Worm (Caenorhabditis elegans) whole organism, L1 larva: ENCODE results near the gene Y75B8A.7.

ENCODE experiments used
- C04F5.9 ChIP-seq: sonication (generic microtip); optimal IDR thresholded peaks from 2 replicates; lab custom pipeline; 2016; ENCODE audit warnings: missing genetic modification characterization, missing compliant biosample characterization
- C16A3.4 ChIP-seq: fragments of 150-350 bp; optimal IDR thresholded peaks from 2 replicates; lab custom pipeline; 2014; ENCODE audit warnings: missing biosample characterization, missing genetic modification characterization
- C34B4.2 ChIP-seq: sonication (generic microtip); optimal IDR thresholded peaks from 2 replicates; lab custom pipeline; 2017; ENCODE audit warnings: mild to moderate bottlenecking, missing genetic modification characterization, missing compliant biosample characterization
- F16B12.6 ChIP-seq: fragments of 150-350 bp; optimal IDR thresholded peaks from 2 replicates; lab custom pipeline; 2014; ENCODE audit warnings: missing biosample characterization, missing genetic modification characterization
- aha-1 ChIP-seq: fragments of 150-350 bp; optimal IDR thresholded peaks from 2 replicates; lab custom pipeline; 2014; ENCODE audit warnings: missing biosample characterization, missing genetic modification characterization
- alr-1 ChIP-seq: fragments of 200-800 bp; sonication (Bioruptor generic); optimal IDR thresholded peaks from 2 replicates; lab custom pipeline; 2018; ENCODE audit warnings: borderline replicate concordance, mild to moderate bottlenecking, missing genetic modification characterization, missing compliant biosample characterization
- aly-2 ChIP-seq: fragments of 150-350 bp; optimal IDR thresholded peaks from 2 replicates; lab custom pipeline; 2014; ENCODE audit warnings: missing biosample characterization, missing genetic modification characterization
- blmp-1 ChIP-seq: fragments of 150-350 bp; optimal IDR thresholded peaks from 2 replicates; lab custom pipeline; 2014; ENCODE audit warnings: missing biosample characterization, missing genetic modification characterization
- ceh-90 ChIP-seq: sonication (generic microtip); optimal IDR thresholded peaks from 2 replicates; lab custom pipeline; 2016; ENCODE audit warnings: missing genetic modification characterization, missing compliant biosample characterization
- efl-1 ChIP-seq, 4 experiments: fragments of 150-350 bp; optimal IDR thresholded peaks in 3 of 4; peaks in 1 of 4; 1 replicate in 1 of 4; 2 replicates in 3 of 4; lab custom pipeline; 2014; ENCODE audit warnings: missing biosample characterization in 2 of 4, missing genetic modification characterization in 2 of 4, missing genetic modification reagents in 2 of 4
- elt-3 ChIP-seq, 6 experiments: fragments of 150-350 bp in 1 of 6; sonication (generic microtip); optimal IDR thresholded peaks; 2 replicates each; lab custom pipeline; 2017 to 2018; ENCODE audit warnings: missing biosample characterization in 6 of 6, missing genetic modification characterization in 6 of 6, inconsistent platforms in 1 of 6
- grh-1 ChIP-seq: fragments of 200-800 bp; sonication (Bioruptor generic); IDR thresholded peaks from 2 replicates; pipeline ENCODE4 v1.3.6; 2022; ENCODE audit warnings: missing genetic modification reagents, missing genetic modification characterization, missing compliant biosample characterization
- hpl-2 ChIP-seq: fragments of 150-350 bp; optimal IDR thresholded peaks from 2 replicates; lab custom pipeline; 2014; ENCODE audit warnings: missing biosample characterization, missing genetic modification reagents, missing genetic modification characterization
- isw-1 ChIP-seq: fragments of 200-800 bp; sonication (Bioruptor generic); IDR thresholded peaks from 2 replicates; pipeline ENCODE4 v1.3.6; 2022; ENCODE audit warnings: missing genetic modification characterization, missing compliant biosample characterization
- lin-13 ChIP-seq: fragments of 150-350 bp; optimal IDR thresholded peaks from 2 replicates; lab custom pipeline; 2014; ENCODE audit warnings: missing biosample characterization, missing genetic modification reagents, missing genetic modification characterization
- lin-14 ChIP-seq: fragments of 200-800 bp; sonication (Bioruptor generic); optimal IDR thresholded peaks from 2 replicates; lab custom pipeline; 2018; ENCODE audit warnings: mild to moderate bottlenecking, missing genetic modification characterization, moderate library complexity, missing compliant biosample characterization
- lir-3 ChIP-seq: sonication (generic microtip); optimal IDR thresholded peaks from 2 replicates; lab custom pipeline; 2016; ENCODE audit warnings: mild to moderate bottlenecking, missing genetic modification characterization, moderate library complexity, missing compliant biosample characterization; ENCODE audit not compliant: poor library complexity
- mab-9 ChIP-seq: fragments of 200-800 bp; sonication (Bioruptor generic); IDR thresholded peaks from 2 replicates; pipeline ENCODE4 v1.3.6; 2022; ENCODE audit warnings: missing genetic modification reagents, missing genetic modification characterization, missing compliant biosample characterization
- mep-1 ChIP-seq: fragments of 150-350 bp; optimal IDR thresholded peaks from 2 replicates; lab custom pipeline; 2014; ENCODE audit warnings: missing biosample characterization, missing genetic modification characterization
- nhr-11 ChIP-seq: fragments of 150-350 bp; optimal IDR thresholded peaks from 2 replicates; lab custom pipeline; 2014; ENCODE audit warnings: missing biosample characterization, missing genetic modification characterization
- nhr-20 ChIP-seq: sonication (generic microtip); optimal IDR thresholded peaks from 2 replicates; lab custom pipeline; 2016; ENCODE audit warnings: mild to moderate bottlenecking, missing genetic modification characterization, missing compliant biosample characterization
- nhr-76 ChIP-seq: sonication (generic microtip); optimal IDR thresholded peaks from 2 replicates; lab custom pipeline; 2017; ENCODE audit warnings: missing biosample characterization, missing genetic modification characterization
- nhr-77 ChIP-seq: fragments of 150-350 bp; optimal IDR thresholded peaks from 2 replicates; lab custom pipeline; 2014; ENCODE audit warnings: missing biosample characterization, missing genetic modification characterization
- nhr-85 ChIP-seq: sonication (generic microtip); peaks from one replicate; lab custom pipeline; 2016; ENCODE audit warnings: missing genetic modification characterization, inconsistent platforms, missing compliant biosample characterization
- pag-3 ChIP-seq: sonication (generic microtip); optimal IDR thresholded peaks from 2 replicates; lab custom pipeline; 2017; ENCODE audit warnings: missing genetic modification characterization, mild to moderate bottlenecking, missing compliant biosample characterization, antibody characterized with exemption, borderline replicate concordance; ENCODE audit not compliant: insufficient read depth
- rnt-1 ChIP-seq: sonication (generic microtip); optimal IDR thresholded peaks from 2 replicates; lab custom pipeline; 2016; ENCODE audit warnings: mild to moderate bottlenecking, missing genetic modification characterization, moderate library complexity, missing compliant biosample characterization
- skn-1 ChIP-seq: fragments of 150-350 bp; optimal IDR thresholded peaks from 2 replicates; lab custom pipeline; 2014; ENCODE audit warnings: missing biosample characterization, missing genetic modification characterization
- snu-23 ChIP-seq: sonication (generic microtip); optimal IDR thresholded peaks from 2 replicates; lab custom pipeline; 2016; ENCODE audit warnings: missing genetic modification characterization, missing compliant biosample characterization
- sox-4 ChIP-seq: sonication (generic microtip); optimal IDR thresholded peaks from 2 replicates; lab custom pipeline; 2016; ENCODE audit warnings: missing genetic modification characterization, missing compliant biosample characterization
- sptf-1 ChIP-seq: fragments of 150-350 bp; optimal IDR thresholded peaks from 2 replicates; lab custom pipeline; 2014; ENCODE audit warnings: missing biosample characterization, missing genetic modification characterization
- tbx-2 ChIP-seq: sonication (generic microtip); optimal IDR thresholded peaks from 2 replicates; lab custom pipeline; 2016; ENCODE audit warnings: missing genetic modification characterization, missing compliant biosample characterization
- ztf-11 ChIP-seq, 2 experiments: sonication (generic microtip); optimal IDR thresholded peaks; 2 replicates each; lab custom pipeline; 2016 to 2017; ENCODE audit warnings: missing genetic modification characterization in 2 of 2, missing biosample characterization in 1 of 2, missing compliant biosample characterization in 1 of 2
- ztf-4 ChIP-seq: fragments of 150-350 bp; optimal IDR thresholded peaks from 2 replicates; lab custom pipeline; 2014; ENCODE audit warnings: missing biosample characterization, missing genetic modification characterization

The Y75B8A.7 gene

ce11 chrIII:12139471-12139870, 13.2 kb upstream of the Y75B8A.7 start:
- TF ChIP-seq snu-23 (GFP tag; lab: Kevin White, UChicago) = peak; percentile 34
- peak; percentile 42 for TF ChIP-seq nhr-85 (tag; lab: Kevin White, UChicago)
- no peak for TF ChIP-seq efl-1 (optimal IDR thresholded peaks at IDR 0.05; lab: Kevin White, UChicago)
- peak in 1 of 2 experiments; percentile 61 for TF ChIP-seq efl-1 (GFP tag; optimal IDR thresholded peaks at IDR 0.05 in 1 of 2; lab: Kevin White, UChicago)
- TF ChIP-seq hpl-2 = no peak
- TF ChIP-seq nhr-11 (tag; lab: Kevin White, UChicago) = no peak
- TF ChIP-seq aha-1 (tag; lab: Kevin White, UChicago) = no peak
- no peak for TF ChIP-seq F16B12.6
- no peak for TF ChIP-seq alr-1 (tag; lab: Kevin White, UChicago)
- peak; percentile 42 for TF ChIP-seq mep-1 (tag; lab: Kevin White, UChicago)
- TF ChIP-seq sox-4 (tag; lab: Kevin White, UChicago) = no peak
- TF ChIP-seq ztf-4 = no peak
- peak; percentile 15 for TF ChIP-seq blmp-1 (tag; lab: Kevin White, UChicago)
- TF ChIP-seq lin-13 (GFP tag; lab: Kevin White, UChicago) = no peak
- no peak for TF ChIP-seq lir-3 (tag; lab: Kevin White, UChicago)
- peak; percentile 47 for TF ChIP-seq lin-14 (GFP tag; lab: Kevin White, UChicago)
- TF ChIP-seq nhr-20 = peak; percentile 3
- TF ChIP-seq, all 84 proteins: peak for 7

- peak; percentile 52 for TF ChIP-seq blmp-1 (tag; lab: Kevin White, UChicago)
- TF ChIP-seq mep-1 (tag; lab: Kevin White, UChicago) = peak; percentile 13
- TF ChIP-seq nhr-85 (tag; lab: Kevin White, UChicago) = peak; percentile 41
- TF ChIP-seq aha-1 (tag; lab: Kevin White, UChicago) = no peak
- no peak for TF ChIP-seq efl-1 (optimal IDR thresholded peaks at IDR 0.05; lab: Kevin White, UChicago)
- peak in 1 of 2 experiments; percentile 87 for TF ChIP-seq efl-1 (GFP tag; optimal IDR thresholded peaks at IDR 0.05 in 1 of 2; lab: Kevin White, UChicago)
- TF ChIP-seq nhr-77 = no peak
- TF ChIP-seq sox-4 (tag; lab: Kevin White, UChicago) = no peak
Observed at ce11 chrIII:12142419-12143107, 10.1 kb upstream of the Y75B8A.7 start.

- TF ChIP-seq lin-14 (GFP tag; lab: Kevin White, UChicago) (no peak), C34B4.2 (tag; lab: Kevin White, UChicago) (no peak), C04F5.9 (tag; lab: Kevin White, UChicago) (no peak), mab-9 (no peak), pag-3 (tag; lab: Kevin White, UChicago) (no peak), isw-1 (GFP tag; lab: Robert Waterston, UW) (no peak), aly-2 (tag; lab: Kevin White, UChicago) (no peak), tbx-2 (tag; lab: Kevin White, UChicago) (no peak), rnt-1 (tag; lab: Kevin White, UChicago) (no peak), ztf-11 (tag; optimal IDR thresholded peaks at IDR 0.05; lab: Kevin White, UChicago) (no peak), elt-3 (tag; optimal IDR thresholded peaks at IDR 0.05; lab: Kevin White, UChicago) (no peak), skn-1 (tag; lab: Kevin White, UChicago) (no peak)
Observed at ce11 chrIII:12143792-12144191, 8.9 kb upstream of the Y75B8A.7 start.

- TF ChIP-seq nhr-76 (tag; lab: Kevin White, UChicago) (no peak), C16A3.4 (tag; lab: Kevin White, UChicago) (no peak), grh-1 (GFP tag; lab: Robert Waterston, UW) (no peak), sptf-1 (tag; lab: Kevin White, UChicago) (no peak), ztf-4 (no peak), F16B12.6 (no peak), lin-13 (GFP tag; lab: Kevin White, UChicago) (no peak), lin-14 (GFP tag; lab: Kevin White, UChicago) (peak; percentile 11), ceh-90 (tag; lab: Kevin White, UChicago) (no peak), tbx-2 (tag; lab: Kevin White, UChicago) (peak; percentile 7)
- TF ChIP-seq, all 84 proteins: peak for 2
Observed at ce11 chrIII:12149958-12150357, 2.7 kb upstream of the Y75B8A.7 start.
